Worm (Caenorhabditis elegans): ENCODE results near the gene oxi-1.

DNA sequence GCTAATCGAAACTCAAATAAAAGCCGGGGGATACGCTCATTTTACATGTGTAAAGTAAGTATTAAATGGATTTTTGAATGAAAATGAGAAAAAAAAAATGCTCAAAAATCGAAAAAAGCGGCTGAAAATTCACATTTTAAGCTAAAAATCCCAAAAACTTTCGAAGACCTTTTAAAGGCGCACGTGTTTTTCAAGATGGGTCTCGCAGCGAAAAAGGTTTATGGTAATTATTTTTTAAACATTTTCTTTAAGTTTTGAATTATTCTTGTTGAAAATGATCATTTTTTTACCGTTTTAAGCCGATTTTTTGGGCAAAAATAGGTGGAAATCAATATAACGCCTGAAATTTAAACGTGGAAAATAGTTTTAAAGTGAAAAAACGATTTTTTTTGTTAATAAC, 12.1 kb downstream of the oxi-1 start:
- TF ChIP-seq ztf-4 (tag; optimal IDR thresholded peaks at IDR 0.05) (no peak), hlh-4 (tag; optimal IDR thresholded peaks at IDR 0.05) (no peak), nhr-76 (tag; optimal IDR thresholded peaks at IDR 0.05) (no peak), snu-23 (GFP tag; optimal IDR thresholded peaks at IDR 0.05) (no peak), aha-1 (tag; optimal IDR thresholded peaks at IDR 0.05) (no peak)

Measured in whole organism, L1 larva.